Worm (Caenorhabditis elegans): ENCODE results near the gene sre-16.

DNA sequence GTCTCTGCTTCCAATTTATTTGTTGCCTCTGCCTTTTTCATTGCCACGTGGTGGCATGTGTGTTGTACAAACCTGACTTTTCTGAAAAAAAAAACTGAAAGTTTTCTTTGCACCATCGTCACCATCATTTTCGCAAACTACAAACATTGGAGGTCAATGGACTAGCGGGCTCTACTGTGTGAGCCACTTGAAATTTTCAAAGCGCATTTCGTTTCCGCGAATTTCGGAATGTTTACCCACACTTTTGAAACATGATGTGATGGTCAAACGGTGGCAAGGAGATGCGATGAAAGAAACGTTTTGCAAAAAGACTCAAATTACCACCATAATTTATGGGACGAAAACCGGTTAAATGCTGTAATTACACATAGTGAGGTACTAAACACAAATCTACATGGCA, 28.0 kb downstream of the sre-16 start:
- no peak for TF ChIP-seq ceh-36 (tag; optimal IDR thresholded peaks at IDR 0.05)
- no peak for TF ChIP-seq hnd-1 (tag; optimal IDR thresholded peaks at IDR 0.05)
- no peak for TF ChIP-seq ama-1 (optimal IDR thresholded peaks at IDR 0.05)
- no peak for TF ChIP-seq flt-1 (GFP tag; IDR thresholded peaks at IDR 0.05)
- TF ChIP-seq sea-1 (GFP tag; conservative IDR thresholded peaks at IDR 0.05) = no peak
- no peak for TF ChIP-seq F13C5.2 (tag; optimal IDR thresholded peaks at IDR 0.05)
- no peak for TF ChIP-seq B0310.2 (tag; optimal IDR thresholded peaks at IDR 0.05)
- TF ChIP-seq hmg-4 (GFP tag; optimal IDR thresholded peaks at IDR 0.05) = no peak
- no peak for TF ChIP-seq scrt-1 (GFP tag; IDR thresholded peaks at IDR 0.05)
